Fruit fly (Drosophila melanogaster): Measurements from ENCODE around the gene Cyp4ae1.
A peak's percentile ranks its signal among the peaks of the same experiment; 100 is the strongest.

Cyp4ae1 gene

dm6 chrX:2166129-2166528 lies 12.7 kb upstream of the Cyp4ae1 start (continued):
- TF ChIP-seq CG12659 (GFP tag; optimal IDR thresholded peaks at IDR 0.05) = peak; percentile 14
- peak; percentile 69 for TF ChIP-seq Awh (GFP tag; IDR thresholded peaks at IDR 0.05)
- TF ChIP-seq dmrt99B (tag; optimal IDR thresholded peaks at IDR 0.05) = peak; percentile 74
- peak; percentile 51 for TF ChIP-seq ewg (GFP tag; optimal IDR thresholded peaks at IDR 0.05)
- no peak for TF ChIP-seq CG6272 (GFP tag; IDR thresholded peaks at IDR 0.05)
- peak; percentile 14 for TF ChIP-seq CG5245 (GFP tag; optimal IDR thresholded peaks at IDR 0.05)
- TF ChIP-seq pan (optimal IDR thresholded peaks at IDR 0.05) = no peak
- peak in 1 of 2 experiments; percentile 47 for TF ChIP-seq pan (GFP tag; optimal IDR thresholded peaks at IDR 0.05 in 1 of 2, IDR thresholded peaks at IDR 0.05 in 1 of 2)
- TF ChIP-seq CG1603 (tag; optimal IDR thresholded peaks at IDR 0.05) = peak; percentile 80
- TF ChIP-seq Hsf (GFP tag; optimal IDR thresholded peaks at IDR 0.05) = peak; percentile 13
- TF ChIP-seq Ptx1 (GFP tag; IDR thresholded peaks at IDR 0.05) = 0 out of 2 replicates have a peak, but pooled peaks have one; percentile 14
- TF ChIP-seq ap (GFP tag; IDR thresholded peaks at IDR 0.05) = peak; percentile 38; the same call in 1 of the 2 replicates
- peak in 1 of 2 experiments; percentile 51 for TF ChIP-seq chif (GFP tag; optimal IDR thresholded peaks at IDR 0.05)
- TF ChIP-seq CG17328 (GFP tag; IDR thresholded peaks at IDR 0.05) = peak; percentile 82
- peak; percentile 40 for TF ChIP-seq bab2 (GFP tag; optimal IDR thresholded peaks at IDR 0.05)
- TF ChIP-seq Drgx (GFP tag; IDR thresholded peaks at IDR 0.05) = peak; percentile 81
- 0 out of 2 replicates have a peak, but pooled peaks have one; percentile 26 for TF ChIP-seq aop (GFP tag; IDR thresholded peaks at IDR 0.05)
- no peak for TF ChIP-seq tup (GFP tag; optimal IDR thresholded peaks at IDR 0.05)
- TF ChIP-seq dati (GFP tag; IDR thresholded peaks at IDR 0.05) = peak; percentile 62; the same call in 1 of the 2 replicates
- TF ChIP-seq Nf-YA (GFP tag; IDR thresholded peaks at IDR 0.05) = peak; percentile 47; the same call in 1 of the 2 replicates
- TF ChIP-seq seq (GFP tag; IDR thresholded peaks at IDR 0.05) = 0 out of 2 replicates have a peak, but pooled peaks have one; percentile 10
- TF ChIP-seq ranshi (GFP tag; IDR thresholded peaks at IDR 0.05) = peak; percentile 61; the same call in 1 of the 2 replicates
- TF ChIP-seq Xbp1 (GFP tag; optimal IDR thresholded peaks at IDR 0.05) = peak; percentile 53
- no peak for TF ChIP-seq shn (GFP tag; optimal IDR thresholded peaks at IDR 0.05)
- TF ChIP-seq CG14667 (GFP tag; IDR thresholded peaks at IDR 0.05) = peak; percentile 29; the same call in 1 of the 2 replicates
- peak; percentile 46 for TF ChIP-seq Oli (tag; optimal IDR thresholded peaks at IDR 0.05)
- TF ChIP-seq ems (GFP tag; optimal IDR thresholded peaks at IDR 0.05) = no peak
- peak; percentile 83 for TF ChIP-seq HLH3B (GFP tag; IDR thresholded peaks at IDR 0.05)
- no peak for TF ChIP-seq prd (optimal IDR thresholded peaks at IDR 0.05)
- TF ChIP-seq prd (GFP tag; IDR thresholded peaks at IDR 0.05) = peak; percentile 78; the same call in 2 of the 3 replicates
- peak; percentile 41 for TF ChIP-seq CG2875 (GFP tag; optimal IDR thresholded peaks at IDR 0.05)
- peak; percentile 42 for TF ChIP-seq Hr3 (GFP tag; optimal IDR thresholded peaks at IDR 0.05)
- TF ChIP-seq gem (tag; optimal IDR thresholded peaks at IDR 0.05) = peak; percentile 60
- TF ChIP-seq CoRest (tag; optimal IDR thresholded peaks at IDR 0.05) = peak; percentile 3
- peak; percentile 44 for TF ChIP-seq CG4820 (GFP tag; optimal IDR thresholded peaks at IDR 0.05)
- TF ChIP-seq B-H1 (GFP tag; IDR thresholded peaks at IDR 0.05) = peak; percentile 37; the same call in 2 of the 3 replicates
- peak; percentile 28 for TF ChIP-seq tin (GFP tag; optimal IDR thresholded peaks at IDR 0.05)
- peak; percentile 13 for TF ChIP-seq CG3407 (GFP tag; optimal IDR thresholded peaks at IDR 0.05)
- peak; percentile 51 for TF ChIP-seq fd96Cb (tag; optimal IDR thresholded peaks at IDR 0.05)
- TF ChIP-seq tap (tag; optimal IDR thresholded peaks at IDR 0.05) = peak; percentile 18
- no peak for TF ChIP-seq CG18599 (GFP tag; optimal IDR thresholded peaks at IDR 0.05)
- TF ChIP-seq danr (GFP tag; IDR thresholded peaks at IDR 0.05) = 0 out of 2 replicates have a peak, but pooled peaks have one; percentile 10
- peak; percentile 43 for TF ChIP-seq CG30403 (GFP tag; optimal IDR thresholded peaks at IDR 0.05)
- TF ChIP-seq nmo (GFP tag; optimal IDR thresholded peaks at IDR 0.05) = peak; percentile 6
- peak; percentile 52 for TF ChIP-seq CG12391 (tag; optimal IDR thresholded peaks at IDR 0.05)
- peak; percentile 19 for TF ChIP-seq CG1602 (GFP tag; optimal IDR thresholded peaks at IDR 0.05)
- peak; percentile 40 for TF ChIP-seq unpg (GFP tag; optimal IDR thresholded peaks at IDR 0.05)
- peak; percentile 45; the same call in 1 of the 2 replicates for TF ChIP-seq CG6689 (GFP tag; IDR thresholded peaks at IDR 0.05)
- TF ChIP-seq CG13296 (GFP tag; optimal IDR thresholded peaks at IDR 0.05) = no peak
- TF ChIP-seq E2f1 (GFP tag; IDR thresholded peaks at IDR 0.05) = peak; percentile 46; the same call in 1 of the 2 replicates
- TF ChIP-seq dpn (GFP tag; optimal IDR thresholded peaks at IDR 0.05) = peak in 1 of 2 experiments; percentile 10
